Worm (Caenorhabditis elegans): ENCODE measurements around the gene C25E10.7.

DNA sequence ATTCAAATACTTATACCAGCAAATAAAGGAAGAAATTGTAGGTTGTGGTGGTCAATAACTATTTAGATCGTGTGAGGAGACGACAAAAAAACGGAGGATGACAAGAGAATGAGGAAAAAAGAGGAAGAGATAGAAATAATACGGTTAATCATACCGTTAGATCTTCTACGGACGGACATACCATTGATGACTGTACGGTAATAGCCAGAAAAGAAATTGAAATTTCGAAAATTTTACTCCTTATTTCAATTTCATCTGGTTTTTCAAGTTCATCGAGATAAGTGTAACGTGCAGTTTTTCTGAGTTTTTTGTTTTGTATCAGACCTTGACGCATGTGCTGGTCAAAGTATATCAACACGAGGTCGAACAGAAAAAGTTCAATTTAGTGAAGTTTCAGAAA, 14.9 kb upstream of the C25E10.7 start:
- TF ChIP-seq nfya-2 (GFP tag; IDR thresholded peaks at IDR 0.05), result no peak
- TF ChIP-seq lsl-1 (GFP tag; optimal IDR thresholded peaks at IDR 0.05), result no peak
- TF ChIP-seq ama-1 (optimal IDR thresholded peaks at IDR 0.05), result no peak
- no peak for TF ChIP-seq ama-1 (GFP tag; optimal IDR thresholded peaks at IDR 0.05)
- TF ChIP-seq nhr-120 (GFP tag; IDR thresholded peaks at IDR 0.05), result no peak
- no peak for TF ChIP-seq Y53F4B.3 (GFP tag; IDR thresholded peaks at IDR 0.05)
- TF ChIP-seq attf-5 (GFP tag; optimal IDR thresholded peaks at IDR 0.05), result no peak
- no peak for TF ChIP-seq madf-6 (GFP tag; IDR thresholded peaks at IDR 0.05)
